Worm (Caenorhabditis elegans) whole organism, L1 larva: ENCODE measurements around the gene oac-41.

Experiments
- blmp-1 ChIP-seq: fragments of 150-350 bp; optimal IDR thresholded peaks from 2 replicates; lab custom pipeline; 2014; ENCODE audit warnings: missing biosample characterization, missing genetic modification characterization
- ceh-90 ChIP-seq: sonication (generic microtip); optimal IDR thresholded peaks from 2 replicates; lab custom pipeline; 2016; ENCODE audit warnings: missing genetic modification characterization, missing compliant biosample characterization
- fkh-10 ChIP-seq: sonication (generic microtip); optimal IDR thresholded peaks from 2 replicates; lab custom pipeline; 2017; ENCODE audit warnings: missing biosample characterization, missing genetic modification reagents, missing genetic modification characterization
- nhr-12 ChIP-seq: sonication (generic microtip); optimal IDR thresholded peaks from 2 replicates; lab custom pipeline; 2017; ENCODE audit warnings: missing biosample characterization, missing genetic modification characterization
- rnt-1 ChIP-seq: sonication (generic microtip); optimal IDR thresholded peaks from 2 replicates; lab custom pipeline; 2016; ENCODE audit warnings: mild to moderate bottlenecking, missing genetic modification characterization, moderate library complexity, missing compliant biosample characterization
- unc-130 ChIP-seq: fragments of 150-350 bp; optimal IDR thresholded peaks from 2 replicates; lab custom pipeline; 2017; ENCODE audit warnings: missing biosample characterization, missing genetic modification characterization, inconsistent platforms
- unc-62 ChIP-seq: fragments of 150-350 bp; optimal IDR thresholded peaks from 2 replicates; lab custom pipeline; 2014; ENCODE audit warnings: missing biosample characterization, missing genetic modification reagents, missing genetic modification characterization

DNA sequence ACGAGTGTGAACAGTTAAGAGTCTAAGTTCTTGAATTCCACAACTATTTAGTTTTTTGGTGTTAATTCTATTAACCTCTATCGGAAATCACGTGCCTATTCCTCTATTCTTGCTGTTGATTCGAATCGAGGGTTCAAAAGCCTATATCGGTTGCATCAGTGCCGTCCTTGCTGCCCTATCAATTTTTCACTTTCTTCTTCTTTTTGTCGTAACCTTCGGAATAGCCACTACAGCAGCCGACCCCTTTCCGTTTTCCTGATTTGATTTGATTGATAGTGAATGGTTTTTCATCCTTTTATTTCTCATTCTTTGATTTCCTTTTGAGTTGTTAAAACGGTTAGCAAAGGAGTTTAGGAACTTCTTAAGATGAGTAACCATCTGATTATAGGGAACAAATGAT, 27.7 kb downstream of the oac-41 start:
- TF ChIP-seq nhr-12 (tag; lab: Kevin White, UChicago) (no peak), blmp-1 (tag; lab: Kevin White, UChicago) (peak; percentile 96), unc-130 (tag; lab: Kevin White, UChicago) (peak; percentile 23), fkh-10 (GFP tag; lab: Kevin White, UChicago) (no peak), unc-62 (GFP tag; lab: Kevin White, UChicago) (no peak), rnt-1 (tag; lab: Kevin White, UChicago) (no peak), ceh-90 (tag; lab: Kevin White, UChicago) (no peak)
